Worm (Caenorhabditis elegans): Measurements from ENCODE around the gene bath-23.

ce11 chrII:3371010-3371409 lies at the start of gene bath-23:
- no peak for TF ChIP-seq blmp-1 (tag; optimal IDR thresholded peaks at IDR 0.05)
- TF ChIP-seq flh-1 (GFP tag; optimal IDR thresholded peaks at IDR 0.05) = no peak
- TF ChIP-seq mls-2 (tag; optimal IDR thresholded peaks at IDR 0.05) = no peak
- TF ChIP-seq elt-3 (tag; optimal IDR thresholded peaks at IDR 0.05) = no peak
- no peak for TF ChIP-seq ztf-11 (tag; optimal IDR thresholded peaks at IDR 0.05)
- TF ChIP-seq snpc-4 (tag; optimal IDR thresholded peaks at IDR 0.05) = no peak
- no peak for TF ChIP-seq pha-4 (tag; optimal IDR thresholded peaks at IDR 0.05)
- no peak for TF ChIP-seq lin-13 (tag; optimal IDR thresholded peaks at IDR 0.05)
- TF ChIP-seq cnd-1 (tag; optimal IDR thresholded peaks at IDR 0.05) = no peak
- no peak for TF ChIP-seq unc-62 (GFP tag; optimal IDR thresholded peaks at IDR 0.05)
- TF ChIP-seq zip-8 (tag; optimal IDR thresholded peaks at IDR 0.05) = no peak
- TF ChIP-seq elt-1 (tag; optimal IDR thresholded peaks at IDR 0.05; ENCODE audit: borderline replicate concordance, insufficient read depth) = no peak
